Fruit fly (Drosophila melanogaster) whole organism, embryonic: Measurements from ENCODE around the gene retm.

Source experiments
- CG10147 ChIP-seq: fragments of 200-800 bp; sonication (Bioruptor generic); optimal IDR thresholded peaks from 2 replicates; lab custom pipeline; 2019; ENCODE audit warnings: missing biosample characterization, mild to moderate bottlenecking, missing genetic modification characterization, moderate library complexity
- CG11093 ChIP-seq: fragments of 200-800 bp; sonication (Bioruptor generic); IDR thresholded peaks from 3 replicates; pipeline ENCODE4 v1.3.6; 2022; ENCODE audit warnings: missing biosample characterization, missing genetic modification characterization
- CG11696 ChIP-seq: fragments of 200-800 bp; sonication (Bioruptor generic); IDR thresholded peaks from 2 replicates; pipeline ENCODE4 v1.3.6; 2022; ENCODE audit warnings: missing biosample characterization, missing genetic modification characterization
- CG1233 ChIP-seq: fragments of 200-800 bp; sonication (Bioruptor generic); optimal IDR thresholded peaks from 4 replicates; lab custom pipeline; 2018; ENCODE audit warnings: missing biosample characterization, mild to moderate bottlenecking, missing genetic modification characterization
- CG13775 ChIP-seq: fragments of 200-800 bp; sonication (Bioruptor generic); optimal IDR thresholded peaks from 3 replicates; lab custom pipeline; 2017; ENCODE audit warnings: missing biosample characterization, mild to moderate bottlenecking, missing genetic modification characterization
- CG15073 ChIP-seq: fragments of 200-800 bp; sonication (Bioruptor generic); optimal IDR thresholded peaks from 2 replicates; lab custom pipeline; 2016; ENCODE audit warnings: missing biosample characterization, missing genetic modification characterization
- CG15269 ChIP-seq: fragments of 200-800 bp; sonication (Bioruptor generic); optimal IDR thresholded peaks from 2 replicates; lab custom pipeline; 2018; ENCODE audit warnings: missing biosample characterization, mild to moderate bottlenecking, missing genetic modification characterization, moderate library complexity
- CG17361 ChIP-seq: fragments of 200-800 bp; sonication (Bioruptor generic); IDR thresholded peaks from 3 replicates; pipeline ENCODE4 v1.3.6; 2022; ENCODE audit warnings: missing biosample characterization, missing genetic modification characterization
- CG3065 ChIP-seq: fragments of 200-800 bp; sonication (Bioruptor generic); optimal IDR thresholded peaks from 2 replicates; lab custom pipeline; 2016; ENCODE audit warnings: missing biosample characterization, missing genetic modification characterization
- CG6765 ChIP-seq: fragments of 200-800 bp; sonication (Bioruptor generic); optimal IDR thresholded peaks from 3 replicates; lab custom pipeline; 2017; ENCODE audit warnings: missing biosample characterization, mild to moderate bottlenecking, missing genetic modification characterization
- CG6813 ChIP-seq: fragments of 200-800 bp; sonication (Bioruptor generic); optimal IDR thresholded peaks from 2 replicates; lab custom pipeline; 2017; ENCODE audit warnings: missing biosample characterization, missing genetic modification characterization, mild to moderate bottlenecking, moderate library complexity, missing genetic modification reagents
- CG8924 ChIP-seq: fragments of 200-800 bp; optimal IDR thresholded peaks from 3 replicates; lab custom pipeline; 2019; ENCODE audit warnings: missing biosample characterization, mild to moderate bottlenecking, missing genetic modification characterization, moderate library complexity
- Dbx ChIP-seq: fragments of 200-800 bp; sonication (Bioruptor generic); IDR thresholded peaks from 3 replicates; pipeline ENCODE4 v1.3.6; 2022; ENCODE audit warnings: missing biosample characterization, missing genetic modification characterization
- Dref ChIP-seq: fragments of 200-800 bp; sonication (Bioruptor generic); IDR thresholded peaks from 2 replicates; pipeline ENCODE4 v1.3.6; 2022; ENCODE audit warnings: missing biosample characterization, missing genetic modification characterization
- H2.0 ChIP-seq: fragments of 200-800 bp; sonication (Bioruptor generic); IDR thresholded peaks from 2 replicates; pipeline ENCODE4 v1.3.6; 2022; ENCODE audit warnings: missing biosample characterization, missing genetic modification characterization
- Hand ChIP-seq: fragments of 200-800 bp; sonication (Bioruptor generic); optimal IDR thresholded peaks from 2 replicates; lab custom pipeline; 2017; ENCODE audit warnings: mild to moderate bottlenecking, missing biosample characterization, missing genetic modification reagents, missing genetic modification characterization
- Kr ChIP-seq: fragments of 200-800 bp; sonication (Bioruptor generic); optimal IDR thresholded peaks from 2 replicates; lab custom pipeline; 2017; ENCODE audit warnings: missing biosample characterization, mild to moderate bottlenecking, missing genetic modification characterization
- Lpt ChIP-seq: fragments of >200 bp; optimal IDR thresholded peaks from 2 replicates; lab custom pipeline; 2018; ENCODE audit warnings: missing biosample characterization, missing genetic modification characterization
- Med ChIP-seq: fragments of 200-800 bp; sonication (Bioruptor generic); peaks from one replicate; lab custom pipeline; 2016; ENCODE audit warnings: missing biosample characterization, missing genetic modification characterization, mild to moderate bottlenecking, inconsistent platforms, moderate library complexity
- NC2β ChIP-seq: fragments of 200-800 bp; sonication (Bioruptor generic); optimal IDR thresholded peaks from 2 replicates; lab custom pipeline; 2016; ENCODE audit warnings: missing biosample characterization, missing genetic modification characterization
- NFAT ChIP-seq: fragments of 200-800 bp; sonication (Bioruptor generic); IDR thresholded peaks from 2 replicates; pipeline ENCODE4 v1.3.6; 2022; ENCODE audit warnings: missing biosample characterization, missing genetic modification characterization
- caup ChIP-seq: fragments of 200-800 bp; sonication (Bioruptor generic); optimal IDR thresholded peaks from 3 replicates; lab custom pipeline; 2017; ENCODE audit warnings: missing biosample characterization, mild to moderate bottlenecking, missing genetic modification characterization, moderate library complexity; ENCODE audit not compliant: severe bottlenecking
- cg ChIP-seq: fragments of 200-800 bp; sonication (Bioruptor generic); optimal IDR thresholded peaks from 3 replicates; lab custom pipeline; 2019; ENCODE audit warnings: missing biosample characterization, mild to moderate bottlenecking, missing genetic modification characterization, moderate library complexity
- dan ChIP-seq: fragments of 200-800 bp; sonication (Bioruptor generic); IDR thresholded peaks from 2 replicates; pipeline ENCODE4 v1.3.6; 2022; ENCODE audit warnings: missing biosample characterization, missing genetic modification characterization
- dati ChIP-seq: fragments of 200-800 bp; sonication (Bioruptor generic); IDR thresholded peaks from 2 replicates; pipeline ENCODE4 v1.3.6; 2022; ENCODE audit warnings: missing biosample characterization, missing genetic modification characterization
- exex ChIP-seq: fragments of 200-800 bp; sonication (Bioruptor generic); optimal IDR thresholded peaks from 4 replicates; lab custom pipeline; 2018; ENCODE audit warnings: missing biosample characterization, mild to moderate bottlenecking, missing genetic modification characterization, moderate library complexity
- fd96Cb ChIP-seq: fragments of 200-800 bp; sonication (Bioruptor generic); optimal IDR thresholded peaks from 2 replicates; lab custom pipeline; 2018; ENCODE audit warnings: missing biosample characterization, mild to moderate bottlenecking, missing genetic modification characterization, moderate library complexity
- gfzf ChIP-seq: fragments of 200-800 bp; sonication (Bioruptor generic); optimal IDR thresholded peaks from 2 replicates; lab custom pipeline; 2016; ENCODE audit warnings: missing biosample characterization, mild to moderate bottlenecking, missing genetic modification characterization, moderate library complexity
- h ChIP-seq: fragments of >200 bp; optimal IDR thresholded peaks from 2 replicates; lab custom pipeline; 2017
- klu ChIP-seq: fragments of 200-800 bp; sonication (Bioruptor generic); IDR thresholded peaks from 2 replicates; pipeline ENCODE4 v1.3.6; 2022; ENCODE audit warnings: missing biosample characterization, missing genetic modification characterization
- kni ChIP-seq: fragments of 200-800 bp; sonication (Bioruptor generic); optimal IDR thresholded peaks from 3 replicates; lab custom pipeline; 2017; ENCODE audit warnings: mild to moderate bottlenecking, missing biosample characterization, missing genetic modification reagents, missing genetic modification characterization
- lola ChIP-seq, 3 experiments: fragments of >200 bp in 2 of 3; fragments of 200-800 bp in 1 of 3; sonication (Bioruptor generic) in 1 of 3; optimal IDR thresholded peaks; 2 replicates each; lab custom pipeline; 2017 to 2019; ENCODE audit warnings: missing biosample characterization in 3 of 3, missing genetic modification characterization in 3 of 3, mild to moderate bottlenecking in 1 of 3, moderate library complexity in 1 of 3
- prd ChIP-seq, 3 experiments: fragments of >200 bp in 2 of 3; fragments of 200-800 bp in 1 of 3; sonication (Bioruptor generic) in 1 of 3; optimal IDR thresholded peaks in 2 of 3; IDR thresholded peaks in 1 of 3; 2 replicates in 2 of 3; 3 replicates in 1 of 3; pipeline versions ENCODE4 v1.3.6 to Lab custom; 2017 to 2022; ENCODE audit warnings: missing biosample characterization in 1 of 3, missing genetic modification characterization in 1 of 3
- ro ChIP-seq: fragments of 200-800 bp; sonication (Bioruptor generic); IDR thresholded peaks from 2 replicates; pipeline ENCODE4 v1.3.6; 2022; ENCODE audit warnings: missing biosample characterization, missing genetic modification characterization
- sens ChIP-seq: fragments of 200-800 bp; sonication (Bioruptor generic); peaks from one replicate; lab custom pipeline; 2016; ENCODE audit warnings: missing biosample characterization, missing genetic modification characterization
- vfl ChIP-seq: fragments of 200-800 bp; sonication (Bioruptor generic); optimal IDR thresholded peaks from 2 replicates; lab custom pipeline; 2016; ENCODE audit warnings: missing biosample characterization, missing genetic modification characterization
- wor ChIP-seq: fragments of 200-800 bp; sonication (Bioruptor generic); IDR thresholded peaks from 2 replicates; pipeline ENCODE4 v1.3.6; 2022; ENCODE audit warnings: missing biosample characterization, missing genetic modification characterization

retm gene

DNA sequence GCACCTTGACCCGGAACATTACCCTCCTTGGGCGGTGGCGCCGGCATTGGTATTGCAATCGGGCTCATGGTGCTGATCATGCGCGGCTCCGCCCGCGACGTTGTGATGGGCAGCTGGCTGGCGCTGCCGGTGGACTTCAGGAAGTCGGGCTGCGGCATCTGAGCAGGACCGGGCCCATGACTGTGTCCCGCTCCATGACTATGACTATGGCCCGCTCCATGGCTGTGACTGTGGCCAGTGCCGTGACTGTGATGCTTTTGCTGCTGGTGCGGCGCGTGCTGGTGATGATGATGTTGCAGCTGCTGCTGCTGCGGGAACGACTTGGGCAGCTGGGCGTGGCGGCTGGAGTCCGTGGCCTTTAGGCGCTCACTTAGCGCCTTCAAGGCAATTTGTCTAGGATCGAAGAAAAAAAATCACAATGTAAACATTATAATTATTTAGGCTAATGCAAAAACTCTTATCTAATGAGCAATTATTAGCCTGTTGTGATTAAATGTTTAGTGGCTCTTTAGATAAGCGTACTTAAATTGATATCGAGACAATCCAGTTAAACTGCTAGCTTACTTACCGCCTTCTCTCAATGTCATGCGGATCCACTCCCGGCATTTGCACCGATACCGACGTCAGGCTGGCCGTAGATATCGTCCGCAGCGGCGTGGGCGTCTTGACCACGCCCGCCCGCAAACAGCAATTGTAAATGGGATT lies 19.3 kb upstream of the retm start:
- TF ChIP-seq dati (GFP tag; lab: Robert Waterston, UW): no peak
- TF ChIP-seq CG1233: no peak
- TF ChIP-seq klu: no peak
- TF ChIP-seq dan (GFP tag; lab: Robert Waterston, UW): no peak
- TF ChIP-seq caup (GFP tag; lab: Kevin White, UChicago): no peak
- no peak for TF ChIP-seq wor (GFP tag; lab: Robert Waterston, UW)
- TF ChIP-seq CG8924 (tag; lab: Kevin White, UChicago): no peak
- no peak for TF ChIP-seq cg (GFP tag; lab: Kevin White, UChicago)
- TF ChIP-seq lola (GFP tag; optimal IDR thresholded peaks at IDR 0.05; lab: Kevin White, UChicago): no peak
- TF ChIP-seq ro (GFP tag; lab: Robert Waterston, UW): no peak
- TF ChIP-seq kni (GFP tag; lab: Kevin White, UChicago): no peak
- TF ChIP-seq CG15073 (GFP tag; lab: Kevin White, UChicago): peak; percentile 66
- peak; percentile 74 for TF ChIP-seq exex
- TF ChIP-seq vfl (GFP tag; lab: Kevin White, UChicago): no peak
- 0 out of 3 replicates have a peak, but pooled peaks have one; percentile 53 for TF ChIP-seq Dbx (GFP tag; lab: Robert Waterston, UW)
- no peak for TF ChIP-seq CG13775
- peak; percentile 21 for TF ChIP-seq Med (GFP tag; lab: Kevin White, UChicago)
- peak; percentile 25; the same call in 1 of the 2 replicates for TF ChIP-seq Dref (GFP tag; lab: Robert Waterston, UW)
- no peak for TF ChIP-seq Hand (GFP tag; lab: Kevin White, UChicago)
- no peak for TF ChIP-seq Kr
- no peak for TF ChIP-seq Lpt (GFP tag; lab: Kevin White, UChicago)
- TF ChIP-seq CG3065 (GFP tag; lab: Kevin White, UChicago): no peak
- TF ChIP-seq CG6765: no peak
- TF ChIP-seq CG15269 (tag; lab: Kevin White, UChicago): no peak
- TF ChIP-seq CG11093 (GFP tag; lab: Robert Waterston, UW): no peak
- no peak for TF ChIP-seq fd96Cb (tag; lab: Kevin White, UChicago)
- no peak for TF ChIP-seq NFAT (GFP tag; lab: Robert Waterston, UW)
- TF ChIP-seq CG10147 (GFP tag; lab: Kevin White, UChicago): no peak
- TF ChIP-seq gfzf (GFP tag; lab: Kevin White, UChicago): no peak
- TF ChIP-seq H2.0: no peak

dm6 chr2L:6474298-6474697 lies 18.6 kb upstream of the retm start:
- TF ChIP-seq CG17361 (GFP tag; lab: Robert Waterston, UW): no peak
- no peak for TF ChIP-seq NC2β
- no peak for TF ChIP-seq CG6813 (GFP tag; lab: Kevin White, UChicago)
- peak; percentile 83 for TF ChIP-seq sens (GFP tag; lab: Kevin White, UChicago)
- TF ChIP-seq kni (GFP tag; lab: Kevin White, UChicago): no peak
- TF ChIP-seq Med (GFP tag; lab: Kevin White, UChicago): peak; percentile 35
- no peak for TF ChIP-seq h (lab: Kevin White, UChicago)
- TF ChIP-seq prd (optimal IDR thresholded peaks at IDR 0.05; lab: Kevin White, UChicago): no peak
- TF ChIP-seq prd (GFP tag; IDR thresholded peaks at IDR 0.05; lab: Robert Waterston, UW): 0 out of 3 replicates have a peak, but pooled peaks have one; percentile 8
- peak; percentile 87 for TF ChIP-seq CG11696 (GFP tag; lab: Robert Waterston, UW)
